2 fruit fly cellular contexts compared by ENCODE assay signal in the genomic region with DNA sequence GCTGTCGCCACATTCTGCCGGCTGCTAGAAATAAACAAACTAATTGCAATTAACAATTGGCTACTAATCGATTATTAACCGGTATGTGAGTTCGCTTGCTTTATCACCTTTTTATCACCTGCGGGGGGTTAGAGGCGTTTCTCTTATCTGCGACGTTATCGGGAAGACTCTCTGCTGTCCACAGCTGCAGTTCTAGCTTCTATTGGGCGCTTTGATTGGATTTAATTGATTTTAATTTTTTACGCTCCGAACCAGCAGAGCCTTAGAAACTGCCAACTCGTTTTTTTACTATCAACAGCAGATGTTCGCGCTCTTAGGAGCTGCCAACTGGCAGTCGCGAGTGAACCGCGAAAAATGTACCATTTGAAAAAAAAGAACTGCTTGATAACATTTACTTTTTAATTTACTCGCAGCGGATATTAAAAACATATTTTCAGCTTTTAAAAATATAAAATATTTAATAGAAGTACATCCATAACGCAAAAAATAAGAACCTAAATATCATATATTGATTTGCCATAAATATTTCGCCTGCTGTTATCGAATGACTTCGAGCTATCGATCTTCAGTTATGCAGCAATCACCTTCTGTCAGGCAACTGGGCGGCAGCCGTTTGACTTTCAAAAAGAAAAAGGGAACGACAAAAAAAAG.
TF ChIP-seq lines count a peak whose summit lies in the region.

A gene (minus strand): TSS at position 300 of the 651 bp plus-strand sequence.

TF ChIP-seq in whole organism, adult, 20 proteins besides CTCF, POLR2A, EP300 and RAD21 (continued from another document):
- TF ChIP-seq CG1620 (GFP tag; optimal IDR thresholded peaks at IDR 0.05; lab: Kevin White, UChicago): no peak
- peak; percentile 26 for TF ChIP-seq bab1 (GFP tag; optimal IDR thresholded peaks at IDR 0.05; lab: Kevin White, UChicago)
- TF ChIP-seq CG33017 (tag; optimal IDR thresholded peaks at IDR 0.05; lab: Kevin White, UChicago): no peak

TF ChIP-seq in whole organism, embryonic, 481 proteins besides CTCF, POLR2A, EP300 and RAD21 (continued from another document and continues in another):
- TF ChIP-seq CG11247 (GFP tag; IDR thresholded peaks at IDR 0.05; lab: Robert Waterston, UW): no peak
- TF ChIP-seq CG9215 (GFP tag; IDR thresholded peaks at IDR 0.05; lab: Robert Waterston, UW): no peak
- no peak for TF ChIP-seq Hey (tag; optimal IDR thresholded peaks at IDR 0.05; lab: Kevin White, UChicago)
- TF ChIP-seq amos (GFP tag; IDR thresholded peaks at IDR 0.05; lab: Robert Waterston, UW; ENCODE audit: partially characterized antibody): peak; percentile 56
- no peak for TF ChIP-seq CG3281 (GFP tag; optimal IDR thresholded peaks at IDR 0.05; lab: Kevin White, UChicago)
- TF ChIP-seq cad (GFP tag; optimal IDR thresholded peaks at IDR 0.05; lab: Kevin White, UChicago): no peak
- TF ChIP-seq fu2 (GFP tag; optimal IDR thresholded peaks at IDR 0.05; lab: Kevin White, UChicago): no peak
- TF ChIP-seq Chrac-16 (GFP tag; optimal IDR thresholded peaks at IDR 0.05; lab: Kevin White, UChicago): no peak
- TF ChIP-seq bigmax (GFP tag; optimal IDR thresholded peaks at IDR 0.05; lab: Kevin White, UChicago): no peak
- TF ChIP-seq Usf (GFP tag; optimal IDR thresholded peaks at IDR 0.05; lab: Kevin White, UChicago): no peak
- no peak for TF ChIP-seq CG7556 (GFP tag; optimal IDR thresholded peaks at IDR 0.05; lab: Kevin White, UChicago)
- no peak for TF ChIP-seq eyg (GFP tag; optimal IDR thresholded peaks at IDR 0.05; lab: Kevin White, UChicago)
- TF ChIP-seq MBD-R2 (GFP tag; IDR thresholded peaks at IDR 0.05; lab: Robert Waterston, UW): peak; percentile 86
- no peak for TF ChIP-seq Sox102F (GFP tag; optimal IDR thresholded peaks at IDR 0.05; lab: Kevin White, UChicago)
- TF ChIP-seq Hr3 (GFP tag; optimal IDR thresholded peaks at IDR 0.05; lab: Kevin White, UChicago): no peak
- no peak for TF ChIP-seq Poxn (GFP tag; IDR thresholded peaks at IDR 0.05; lab: Robert Waterston, UW)
- no peak for TF ChIP-seq CG6272 (GFP tag; IDR thresholded peaks at IDR 0.05; lab: Robert Waterston, UW)
- no peak for TF ChIP-seq CG7372 (GFP tag; IDR thresholded peaks at IDR 0.05; lab: Robert Waterston, UW)
- TF ChIP-seq Hmr (GFP tag; optimal IDR thresholded peaks at IDR 0.05; lab: Kevin White, UChicago): no peak
- no peak for TF ChIP-seq CG17385 (GFP tag; optimal IDR thresholded peaks at IDR 0.05; lab: Kevin White, UChicago)
- TF ChIP-seq tio (GFP tag; optimal IDR thresholded peaks at IDR 0.05; lab: Kevin White, UChicago): no peak
- TF ChIP-seq CG6854 (GFP tag; optimal IDR thresholded peaks at IDR 0.05; lab: Kevin White, UChicago): no peak
- TF ChIP-seq scrt (GFP tag; optimal IDR thresholded peaks at IDR 0.05; lab: Kevin White, UChicago): no peak
- no peak for TF ChIP-seq H15 (GFP tag; IDR thresholded peaks at IDR 0.05; lab: Robert Waterston, UW)
- peak; percentile 8 for TF ChIP-seq CG13624 (GFP tag; optimal IDR thresholded peaks at IDR 0.05; lab: Kevin White, UChicago)
- peak; percentile 99 for TF ChIP-seq Myb (GFP tag; optimal IDR thresholded peaks at IDR 0.05; lab: Kevin White, UChicago)
- TF ChIP-seq CG32767 (GFP tag; IDR thresholded peaks at IDR 0.05; lab: Robert Waterston, UW): no peak
- TF ChIP-seq ham (GFP tag; IDR thresholded peaks at IDR 0.05; lab: Robert Waterston, UW): no peak
- peak; percentile 64 for TF ChIP-seq CoRest (tag; optimal IDR thresholded peaks at IDR 0.05; lab: Kevin White, UChicago)
- TF ChIP-seq CG33213 (GFP tag; optimal IDR thresholded peaks at IDR 0.05; lab: Kevin White, UChicago): peak; percentile 16
- no peak for TF ChIP-seq kah (GFP tag; optimal IDR thresholded peaks at IDR 0.05; lab: Kevin White, UChicago)
- no peak for TF ChIP-seq Atf-2 (GFP tag; optimal IDR thresholded peaks at IDR 0.05; lab: Kevin White, UChicago)
- TF ChIP-seq chinmo (GFP tag; IDR thresholded peaks at IDR 0.05; lab: Robert Waterston, UW; ENCODE audit: partially characterized antibody): 0 out of 4 replicates have a peak, but pooled peaks have one; percentile 27
- TF ChIP-seq TFAM (GFP tag; optimal IDR thresholded peaks at IDR 0.05; lab: Kevin White, UChicago): no peak
- TF ChIP-seq Aef1 (GFP tag; IDR thresholded peaks at IDR 0.05; lab: Robert Waterston, UW): no peak
- no peak for TF ChIP-seq org-1 (GFP tag; optimal IDR thresholded peaks at IDR 0.05; lab: Kevin White, UChicago)
- no peak for TF ChIP-seq CG4854 (GFP tag; optimal IDR thresholded peaks at IDR 0.05; lab: Kevin White, UChicago)
- TF ChIP-seq CG7928 (GFP tag; optimal IDR thresholded peaks at IDR 0.05; lab: Kevin White, UChicago): no peak
- no peak for TF ChIP-seq Optix (GFP tag; IDR thresholded peaks at IDR 0.05; lab: Robert Waterston, UW)
- TF ChIP-seq Six4 (GFP tag; optimal IDR thresholded peaks at IDR 0.05; lab: Kevin White, UChicago): no peak
- TF ChIP-seq CG15479 (GFP tag; optimal IDR thresholded peaks at IDR 0.05; lab: Kevin White, UChicago): no peak
- TF ChIP-seq CG5245 (GFP tag; optimal IDR thresholded peaks at IDR 0.05; lab: Kevin White, UChicago): no peak
- TF ChIP-seq ase (GFP tag; IDR thresholded peaks at IDR 0.05; lab: Robert Waterston, UW): no peak
- TF ChIP-seq wor (GFP tag; IDR thresholded peaks at IDR 0.05; lab: Robert Waterston, UW): no peak
- no peak for TF ChIP-seq CG2889 (GFP tag; IDR thresholded peaks at IDR 0.05; lab: Robert Waterston, UW)
- TF ChIP-seq gem (tag; optimal IDR thresholded peaks at IDR 0.05; lab: Kevin White, UChicago): peak; percentile 6
- TF ChIP-seq ttk (GFP tag; IDR thresholded peaks at IDR 0.05; lab: Robert Waterston, UW): no peak
- TF ChIP-seq CG12659 (GFP tag; optimal IDR thresholded peaks at IDR 0.05; lab: Kevin White, UChicago): peak; percentile 31
- no peak for TF ChIP-seq tup (GFP tag; optimal IDR thresholded peaks at IDR 0.05; lab: Kevin White, UChicago)
- no peak for TF ChIP-seq lbe (GFP tag; optimal IDR thresholded peaks at IDR 0.05; lab: Kevin White, UChicago)
- TF ChIP-seq slp2 (GFP tag; optimal IDR thresholded peaks at IDR 0.05; lab: Kevin White, UChicago): no peak
- TF ChIP-seq crol (GFP tag; IDR thresholded peaks at IDR 0.05; lab: Robert Waterston, UW): no peak
- no peak for TF ChIP-seq ems (GFP tag; optimal IDR thresholded peaks at IDR 0.05; lab: Kevin White, UChicago)
- TF ChIP-seq CG11093 (GFP tag; IDR thresholded peaks at IDR 0.05; lab: Robert Waterston, UW): no peak
- no peak for TF ChIP-seq ind (GFP tag; optimal IDR thresholded peaks at IDR 0.05; lab: Kevin White, UChicago)
- TF ChIP-seq CG1603 (tag; optimal IDR thresholded peaks at IDR 0.05; lab: Kevin White, UChicago): no peak
- TF ChIP-seq CG8281 (tag; optimal IDR thresholded peaks at IDR 0.05; lab: Kevin White, UChicago): no peak
- TF ChIP-seq gcm2 (GFP tag; optimal IDR thresholded peaks at IDR 0.05; lab: Kevin White, UChicago): no peak
- no peak for TF ChIP-seq ci (GFP tag; IDR thresholded peaks at IDR 0.05; lab: Robert Waterston, UW)
- no peak for TF ChIP-seq PHDP (tag; optimal IDR thresholded peaks at IDR 0.05; lab: Kevin White, UChicago)
- TF ChIP-seq Mad (GFP tag; optimal IDR thresholded peaks at IDR 0.05; lab: Kevin White, UChicago): no peak
- no peak for TF ChIP-seq sob (GFP tag; IDR thresholded peaks at IDR 0.05; lab: Robert Waterston, UW)
- no peak for TF ChIP-seq dmrt11E (tag; optimal IDR thresholded peaks at IDR 0.05; lab: Kevin White, UChicago)
- no peak for TF ChIP-seq psq (GFP tag; optimal IDR thresholded peaks at IDR 0.05; lab: Kevin White, UChicago)
- TF ChIP-seq Fer3 (tag; optimal IDR thresholded peaks at IDR 0.05; lab: Kevin White, UChicago): no peak
- no peak for TF ChIP-seq CG2678 (tag; optimal IDR thresholded peaks at IDR 0.05; lab: Kevin White, UChicago)
- TF ChIP-seq jing (GFP tag; optimal IDR thresholded peaks at IDR 0.05; lab: Kevin White, UChicago): no peak
- no peak for TF ChIP-seq CG8359 (GFP tag; optimal IDR thresholded peaks at IDR 0.05; lab: Kevin White, UChicago; ENCODE audit: borderline replicate concordance)
- TF ChIP-seq Xbp1 (GFP tag; optimal IDR thresholded peaks at IDR 0.05; lab: Kevin White, UChicago): no peak
- no peak for TF ChIP-seq CG4820 (GFP tag; optimal IDR thresholded peaks at IDR 0.05; lab: Kevin White, UChicago)
- TF ChIP-seq CG14710 (tag; optimal IDR thresholded peaks at IDR 0.05; lab: Kevin White, UChicago): peak; percentile 62
- TF ChIP-seq mam (GFP tag; optimal IDR thresholded peaks at IDR 0.05; lab: Kevin White, UChicago): no peak
- no peak for TF ChIP-seq wek (GFP tag; optimal IDR thresholded peaks at IDR 0.05; lab: Kevin White, UChicago)
- TF ChIP-seq Bgb (GFP tag; IDR thresholded peaks at IDR 0.05; lab: Robert Waterston, UW; ENCODE audit: partially characterized antibody): peak; percentile 61; the same call in 1 of the 2 replicates
- no peak for TF ChIP-seq her (GFP tag; optimal IDR thresholded peaks at IDR 0.05; lab: Kevin White, UChicago)
- TF ChIP-seq D19A (tag; optimal IDR thresholded peaks at IDR 0.05; lab: Kevin White, UChicago): no peak
- no peak for TF ChIP-seq CG14965 (GFP tag; optimal IDR thresholded peaks at IDR 0.05; lab: Kevin White, UChicago; ENCODE audit: borderline replicate concordance)
- TF ChIP-seq yki (optimal IDR thresholded peaks at IDR 0.05; lab: Kevin White, UChicago): no peak
- no peak for TF ChIP-seq pho (GFP tag; optimal IDR thresholded peaks at IDR 0.05; lab: Kevin White, UChicago)
- no peak for TF ChIP-seq sens (GFP tag; lab: Kevin White, UChicago)
- TF ChIP-seq ato (GFP tag; IDR thresholded peaks at IDR 0.05; lab: Robert Waterston, UW; ENCODE audit: partially characterized antibody): 0 out of 2 replicates have a peak, but pooled peaks have one; percentile 47
- peak; percentile 35 for TF ChIP-seq nmo (GFP tag; optimal IDR thresholded peaks at IDR 0.05; lab: Kevin White, UChicago)
- TF ChIP-seq CG12391 (tag; optimal IDR thresholded peaks at IDR 0.05; lab: Kevin White, UChicago): no peak
- TF ChIP-seq esg (GFP tag; conservative IDR thresholded peaks at IDR 0.05; lab: Robert Waterston, UW): no peak
- no peak for TF ChIP-seq gt (GFP tag; IDR thresholded peaks at IDR 0.05; lab: Robert Waterston, UW)
- TF ChIP-seq CG30020 (tag; optimal IDR thresholded peaks at IDR 0.05; lab: Kevin White, UChicago): peak; percentile 14
- TF ChIP-seq Dll (GFP tag; IDR thresholded peaks at IDR 0.05; lab: Robert Waterston, UW; ENCODE audit: partially characterized antibody): peak; percentile 63; the same call in 2 of the 4 replicates
- TF ChIP-seq al (GFP tag; IDR thresholded peaks at IDR 0.05; lab: Robert Waterston, UW): no peak
- no peak for TF ChIP-seq tgo (GFP tag; IDR thresholded peaks at IDR 0.05; lab: Robert Waterston, UW)
- no peak for TF ChIP-seq pros (GFP tag; optimal IDR thresholded peaks at IDR 0.05; lab: Kevin White, UChicago)
- no peak for TF ChIP-seq CG17568 (GFP tag; optimal IDR thresholded peaks at IDR 0.05; lab: Kevin White, UChicago)
- no peak for TF ChIP-seq CG10209 (GFP tag; optimal IDR thresholded peaks at IDR 0.05; lab: Kevin White, UChicago)
- peak; percentile 58; the same call in 2 of the 3 replicates for TF ChIP-seq CG16813 (GFP tag; IDR thresholded peaks at IDR 0.05; lab: Robert Waterston, UW; ENCODE audit: partially characterized antibody)
- TF ChIP-seq CG6689 (GFP tag; IDR thresholded peaks at IDR 0.05; lab: Robert Waterston, UW): no peak
- TF ChIP-seq CG12744 (GFP tag; optimal IDR thresholded peaks at IDR 0.05; lab: Kevin White, UChicago): no peak
- TF ChIP-seq Ravus (GFP tag; IDR thresholded peaks at IDR 0.05; lab: Robert Waterston, UW): no peak
- no peak for TF ChIP-seq CG11456 (GFP tag; IDR thresholded peaks at IDR 0.05; lab: Robert Waterston, UW)
- no peak for TF ChIP-seq dysf (GFP tag; IDR thresholded peaks at IDR 0.05; lab: Robert Waterston, UW)
- no peak for TF ChIP-seq chif (GFP tag; optimal IDR thresholded peaks at IDR 0.05; lab: Kevin White, UChicago)
- TF ChIP-seq jumu (GFP tag; optimal IDR thresholded peaks at IDR 0.05; lab: Kevin White, UChicago): no peak
- TF ChIP-seq CG7357 (GFP tag; IDR thresholded peaks at IDR 0.05; lab: Robert Waterston, UW): no peak
- no peak for TF ChIP-seq sim (GFP tag; IDR thresholded peaks at IDR 0.05; lab: Robert Waterston, UW)
- TF ChIP-seq CG1792 (GFP tag; optimal IDR thresholded peaks at IDR 0.05; lab: Kevin White, UChicago): no peak
- no peak for TF ChIP-seq br (optimal IDR thresholded peaks at IDR 0.05; lab: Kevin White, UChicago)
- no peak for TF ChIP-seq CG4360 (GFP tag; IDR thresholded peaks at IDR 0.05; lab: Robert Waterston, UW)
- TF ChIP-seq peb (GFP tag; IDR thresholded peaks at IDR 0.05; lab: Robert Waterston, UW): no peak
- no peak for TF ChIP-seq CG3838 (GFP tag; optimal IDR thresholded peaks at IDR 0.05; lab: Kevin White, UChicago)
- TF ChIP-seq cas (GFP tag; IDR thresholded peaks at IDR 0.05; lab: Robert Waterston, UW): no peak
- peak; percentile 57 for TF ChIP-seq Scr (GFP tag; IDR thresholded peaks at IDR 0.05; lab: Robert Waterston, UW; ENCODE audit: partially characterized antibody)
- TF ChIP-seq CG2712 (tag; optimal IDR thresholded peaks at IDR 0.05; lab: Kevin White, UChicago): peak; percentile 29
- TF ChIP-seq Antp (GFP tag; optimal IDR thresholded peaks at IDR 0.05; lab: Kevin White, UChicago): no peak
- TF ChIP-seq CG9609 (GFP tag; optimal IDR thresholded peaks at IDR 0.05; lab: Kevin White, UChicago): no peak
- TF ChIP-seq NC2α (GFP tag; optimal IDR thresholded peaks at IDR 0.05; lab: Kevin White, UChicago): no peak
- no peak for TF ChIP-seq jigr1 (GFP tag; IDR thresholded peaks at IDR 0.05; lab: Robert Waterston, UW)
- peak; percentile 75 for TF ChIP-seq exex (tag; optimal IDR thresholded peaks at IDR 0.05; lab: Kevin White, UChicago)
- TF ChIP-seq zen2 (GFP tag; IDR thresholded peaks at IDR 0.05; lab: Robert Waterston, UW; ENCODE audit: partially characterized antibody): no peak
- TF ChIP-seq Blimp-1 (GFP tag; optimal IDR thresholded peaks at IDR 0.05; lab: Kevin White, UChicago): no peak
- no peak for TF ChIP-seq wdn (GFP tag; IDR thresholded peaks at IDR 0.05; lab: Robert Waterston, UW)
- TF ChIP-seq Atf3 (GFP tag; optimal IDR thresholded peaks at IDR 0.05; lab: Kevin White, UChicago): no peak
- no peak for TF ChIP-seq CG6175 (GFP tag; IDR thresholded peaks at IDR 0.05; lab: Robert Waterston, UW)
- TF ChIP-seq abd-A (tag; optimal IDR thresholded peaks at IDR 0.05; lab: Kevin White, UChicago): no peak
- no peak for TF ChIP-seq Hr51 (GFP tag; optimal IDR thresholded peaks at IDR 0.05; lab: Kevin White, UChicago)
- no peak for TF ChIP-seq CG33557 (GFP tag; optimal IDR thresholded peaks at IDR 0.05; lab: Kevin White, UChicago)
- TF ChIP-seq btn (GFP tag; optimal IDR thresholded peaks at IDR 0.05; lab: Kevin White, UChicago): no peak
- TF ChIP-seq Hsf (GFP tag; optimal IDR thresholded peaks at IDR 0.05; lab: Kevin White, UChicago): no peak
- TF ChIP-seq phol (tag; optimal IDR thresholded peaks at IDR 0.05; lab: Kevin White, UChicago): peak; percentile 21
- no peak for TF ChIP-seq Dek (tag; optimal IDR thresholded peaks at IDR 0.05; lab: Kevin White, UChicago)
